Worm (Caenorhabditis elegans) whole organism, L4 larva: ENCODE data around the gene imp-3.

ENCODE experiments used
- F10B5.3 ChIP-seq: sonication (generic microtip); optimal IDR thresholded peaks from 2 replicates; lab custom pipeline; 2016; ENCODE audit warnings: mild to moderate bottlenecking, missing genetic modification characterization, missing compliant biosample characterization
- F26F4.8 ChIP-seq: fragments of 200-800 bp; sonication (Bioruptor generic); conservative IDR thresholded peaks from 2 replicates; pipeline ENCODE4 v1.3.6; 2022; ENCODE audit warnings: missing genetic modification characterization, missing compliant biosample characterization
- F37D6.2 ChIP-seq: sonication (generic microtip); optimal IDR thresholded peaks from 2 replicates; lab custom pipeline; 2016; ENCODE audit warnings: mild to moderate bottlenecking, missing genetic modification characterization, missing compliant biosample characterization
- R02D3.7 ChIP-seq: fragments of 150-350 bp; sonication (generic microtip); optimal IDR thresholded peaks from 3 replicates; lab custom pipeline; 2014; ENCODE audit warnings: missing biosample characterization, missing genetic modification characterization
- ZK337.2 ChIP-seq: fragments of 200-800 bp; sonication (Bioruptor generic); IDR thresholded peaks from 2 replicates; pipeline ENCODE4 v1.3.6; 2022; ENCODE audit warnings: missing genetic modification reagents, missing genetic modification characterization, missing compliant biosample characterization
- aha-1 ChIP-seq: fragments of 150-350 bp; peaks from one replicate; lab custom pipeline; 2014; ENCODE audit warnings: missing biosample characterization, missing genetic modification characterization
- aly-2 ChIP-seq: sonication (generic microtip); optimal IDR thresholded peaks from 2 replicates; lab custom pipeline; 2018; ENCODE audit warnings: missing biosample characterization, missing genetic modification characterization
- ama-1 ChIP-seq: fragments of 150-350 bp; optimal IDR thresholded peaks from 2 replicates; lab custom pipeline; 2014; ENCODE audit warnings: inconsistent platforms, mixed read lengths
- ceh-20 ChIP-seq: fragments of 200-800 bp; sonication (Bioruptor generic); IDR thresholded peaks from 2 replicates; pipeline ENCODE4 v1.3.6; 2022; ENCODE audit warnings: missing genetic modification reagents, missing genetic modification characterization, missing compliant biosample characterization
- ceh-28 ChIP-seq: fragments of 150-350 bp; optimal IDR thresholded peaks from 2 replicates; lab custom pipeline; 2014; ENCODE audit warnings: missing biosample characterization, missing genetic modification reagents, missing genetic modification characterization
- ceh-32 ChIP-seq: sonication (generic microtip); optimal IDR thresholded peaks from 2 replicates; lab custom pipeline; 2016; ENCODE audit warnings: mild to moderate bottlenecking, missing genetic modification characterization, missing compliant biosample characterization; ENCODE audit not compliant: poor library complexity
- ceh-82 ChIP-seq: sonication (generic microtip); optimal IDR thresholded peaks from 2 replicates; lab custom pipeline; 2017; ENCODE audit warnings: missing biosample characterization, missing genetic modification characterization
- ctbp-1 ChIP-seq: fragments of 200-800 bp; sonication (Bioruptor generic); IDR thresholded peaks from 2 replicates; pipeline ENCODE4 v1.3.6; 2022; ENCODE audit warnings: missing genetic modification reagents, missing genetic modification characterization, missing compliant biosample characterization
- daf-19 ChIP-seq: fragments of 200-800 bp; sonication (Bioruptor generic); conservative IDR thresholded peaks from 2 replicates; pipeline ENCODE4 v1.3.6; 2022; ENCODE audit warnings: missing genetic modification characterization, missing compliant biosample characterization
- dmd-8 ChIP-seq: fragments of 200-800 bp; sonication (Bioruptor generic); IDR thresholded peaks from 2 replicates; pipeline ENCODE4 v1.3.6; 2022; ENCODE audit warnings: missing genetic modification characterization, missing compliant biosample characterization
- dpl-1 ChIP-seq: fragments of 150-350 bp; optimal IDR thresholded peaks from 2 replicates; lab custom pipeline; 2014; ENCODE audit warnings: missing biosample characterization, missing genetic modification reagents, missing genetic modification characterization
- duxl-1 ChIP-seq: sonication (generic microtip); optimal IDR thresholded peaks from 2 replicates; lab custom pipeline; 2016; ENCODE audit warnings: mild to moderate bottlenecking, missing genetic modification characterization, moderate library complexity, missing compliant biosample characterization; ENCODE audit not compliant: poor library complexity
- dve-1 ChIP-seq: sonication (generic microtip); optimal IDR thresholded peaks from 2 replicates; lab custom pipeline; 2017; ENCODE audit warnings: antibody characterized with exemption, mild to moderate bottlenecking, missing genetic modification characterization, missing compliant biosample characterization; ENCODE audit not compliant: insufficient read depth
- egl-27 ChIP-seq: sonication (generic microtip); optimal IDR thresholded peaks from 3 replicates; lab custom pipeline; 2017; ENCODE audit warnings: missing biosample characterization, missing genetic modification reagents, missing genetic modification characterization
- gei-8 ChIP-seq: fragments of 200-800 bp; sonication (Bioruptor generic); optimal IDR thresholded peaks from 2 replicates; lab custom pipeline; 2018; ENCODE audit warnings: mild to moderate bottlenecking, missing genetic modification characterization, missing compliant biosample characterization
- hif-1 ChIP-seq, 2 experiments: sonication (generic microtip); optimal IDR thresholded peaks; 2 replicates each; lab custom pipeline; 2016 to 2017; ENCODE audit warnings: missing compliant biosample characterization in 2 of 2, missing genetic modification characterization in 2 of 2, missing genetic modification reagents in 2 of 2, missing genotype in 2 of 2, mild to moderate bottlenecking in 1 of 2
- hlh-30 ChIP-seq: sonication (generic microtip); optimal IDR thresholded peaks from 2 replicates; lab custom pipeline; 2017; ENCODE audit warnings: antibody characterized with exemption, mild to moderate bottlenecking, missing genetic modification characterization, missing compliant biosample characterization; ENCODE audit not compliant: insufficient read depth
- hmg-1.1 ChIP-seq: fragments of 200-800 bp; sonication (Bioruptor generic); IDR thresholded peaks from 2 replicates; pipeline ENCODE4 v1.3.6; 2022; ENCODE audit warnings: missing genetic modification reagents, missing genetic modification characterization, missing compliant biosample characterization
- lim-7 ChIP-seq: fragments of 200-800 bp; sonication (Bioruptor generic); IDR thresholded peaks from 2 replicates; pipeline ENCODE4 v1.3.6; 2022; ENCODE audit warnings: missing genetic modification characterization, missing compliant biosample characterization
- lin-15B ChIP-seq: fragments of 150-350 bp; sonication (generic microtip); optimal IDR thresholded peaks from 3 replicates; lab custom pipeline; 2014; ENCODE audit warnings: missing biosample characterization, missing genetic modification characterization
- lsy-2 ChIP-seq, 2 experiments: fragments of 150-350 bp in 1 of 2; sonication (generic microtip) in 1 of 2; optimal IDR thresholded peaks; 2 replicates each; lab custom pipeline; 2014 to 2017; ENCODE audit warnings: missing biosample characterization in 2 of 2, missing genetic modification characterization in 2 of 2
- madf-5 ChIP-seq, 2 experiments: fragments of 200-800 bp; sonication (Bioruptor generic); IDR thresholded peaks; 2 replicates each; pipeline ENCODE4 v1.3.6; 2022; ENCODE audit warnings: missing compliant biosample characterization in 2 of 2, missing genetic modification characterization in 2 of 2
- madf-9 ChIP-seq: fragments of 200-800 bp; sonication (Bioruptor generic); conservative IDR thresholded peaks from 2 replicates; pipeline ENCODE4 v1.3.6; 2022; ENCODE audit warnings: missing genetic modification reagents, missing genetic modification characterization, missing compliant biosample characterization
- mxl-3 ChIP-seq: fragments of 200-800 bp; sonication (Bioruptor generic); optimal IDR thresholded peaks from 2 replicates; lab custom pipeline; 2018; ENCODE audit warnings: mild to moderate bottlenecking, missing genetic modification characterization, missing compliant biosample characterization
- nhr-10 ChIP-seq: fragments of 150-350 bp; optimal IDR thresholded peaks from 2 replicates; lab custom pipeline; 2014; ENCODE audit warnings: missing biosample characterization, missing genetic modification characterization
- nhr-237 ChIP-seq: sonication (generic microtip); optimal IDR thresholded peaks from 2 replicates; lab custom pipeline; 2017; ENCODE audit warnings: missing biosample characterization, missing genetic modification characterization
- nhr-42 ChIP-seq: fragments of 200-800 bp; sonication (Bioruptor generic); IDR thresholded peaks from 2 replicates; pipeline ENCODE4 v1.3.6; 2022; ENCODE audit warnings: missing genetic modification characterization, missing compliant biosample characterization
- nhr-48 ChIP-seq: sonication (generic microtip); optimal IDR thresholded peaks from 2 replicates; lab custom pipeline; 2016; ENCODE audit warnings: mild to moderate bottlenecking, missing genetic modification characterization, missing compliant biosample characterization
- nhr-6 ChIP-seq: fragments of 150-350 bp; optimal IDR thresholded peaks from 2 replicates; lab custom pipeline; 2014; ENCODE audit warnings: missing biosample characterization, missing genetic modification characterization
- nhr-76 ChIP-seq: fragments of 150-350 bp; optimal IDR thresholded peaks from 2 replicates; lab custom pipeline; 2014; ENCODE audit warnings: missing biosample characterization, missing genetic modification characterization
- php-3 ChIP-seq: fragments of 200-800 bp; sonication (Bioruptor generic); IDR thresholded peaks from 2 replicates; pipeline ENCODE4 v1.3.6; 2022; ENCODE audit warnings: missing genetic modification reagents, missing genetic modification characterization, missing compliant biosample characterization
- rbr-2 ChIP-seq: sonication (generic microtip); optimal IDR thresholded peaks from 2 replicates; lab custom pipeline; 2016; ENCODE audit warnings: missing genotype, missing genetic modification characterization, missing compliant biosample characterization
- saeg-2 ChIP-seq: fragments of 200-800 bp; sonication (Bioruptor generic); IDR thresholded peaks from 2 replicates; pipeline ENCODE4 v1.3.6; 2022; ENCODE audit warnings: missing genetic modification reagents, missing genetic modification characterization, missing compliant biosample characterization
- sdz-12 ChIP-seq: fragments of 200-800 bp; sonication (Bioruptor generic); optimal IDR thresholded peaks from 2 replicates; lab custom pipeline; 2018; ENCODE audit warnings: mild to moderate bottlenecking, missing genetic modification characterization, missing compliant biosample characterization
- set-16 ChIP-seq: fragments of 200-800 bp; sonication (Bioruptor generic); IDR thresholded peaks from 2 replicates; pipeline ENCODE4 v1.3.6; 2022; ENCODE audit warnings: missing genetic modification reagents, missing genetic modification characterization, missing compliant biosample characterization
- skn-1 ChIP-seq: fragments of 150-350 bp; optimal IDR thresholded peaks from 2 replicates; lab custom pipeline; 2014; ENCODE audit warnings: missing biosample characterization, missing genetic modification characterization
- snpc-4 ChIP-seq: fragments of 150-350 bp; optimal IDR thresholded peaks from 2 replicates; lab custom pipeline; 2014; ENCODE audit warnings: missing biosample characterization, missing genetic modification characterization
- spr-3 ChIP-seq: fragments of 200-800 bp; sonication (Bioruptor generic); optimal IDR thresholded peaks from 2 replicates; lab custom pipeline; 2018; ENCODE audit warnings: mild to moderate bottlenecking, missing genetic modification characterization, missing compliant biosample characterization
- tra-1 ChIP-seq: fragments of 200-800 bp; sonication (Bioruptor generic); IDR thresholded peaks from 2 replicates; pipeline ENCODE4 v1.3.6; 2022; ENCODE audit warnings: missing genetic modification reagents, missing genetic modification characterization, missing compliant biosample characterization
- unc-39 ChIP-seq: sonication (generic microtip); optimal IDR thresholded peaks from 2 replicates; lab custom pipeline; 2017; ENCODE audit warnings: missing biosample characterization, missing genetic modification characterization
- unc-62 ChIP-seq, 3 experiments: fragments of 150-350 bp in 1 of 3; sonication (generic microtip); optimal IDR thresholded peaks in 2 of 3; peaks in 1 of 3; 1 replicate in 1 of 3; 2 replicates in 2 of 3; lab custom pipeline; 2014 to 2017; ENCODE audit warnings: missing biosample characterization in 3 of 3, missing genetic modification characterization in 3 of 3, missing genetic modification reagents in 3 of 3, missing genotype in 1 of 3
- vab-7 ChIP-seq: fragments of 200-800 bp; sonication (Bioruptor generic); IDR thresholded peaks from 2 replicates; pipeline ENCODE4 v1.3.6; 2022; ENCODE audit warnings: missing genetic modification reagents, missing genetic modification characterization, missing compliant biosample characterization
- zfp-3 ChIP-seq: fragments of 200-800 bp; sonication (Bioruptor generic); conservative IDR thresholded peaks from 2 replicates; pipeline ENCODE4 v1.3.6; 2022; ENCODE audit warnings: missing genetic modification reagents, missing genetic modification characterization, missing compliant biosample characterization
- zip-11 ChIP-seq: fragments of 200-800 bp; sonication (Bioruptor generic); IDR thresholded peaks from 2 replicates; pipeline ENCODE4 v1.3.6; 2022; ENCODE audit warnings: missing genetic modification characterization, missing compliant biosample characterization

imp-3 gene

ce11 chrIV:7790801-7791588 is 1.6 kb upstream of the imp-3 start, which contains the start of gene rsp-6:
rsp-6 (minus strand) TSS chrIV:7791229.
- TF ChIP-seq unc-39 (no peak), egl-27 (tag; lab: Kevin White, UChicago) (no peak), aly-2 (tag; lab: Kevin White, UChicago) (no peak), gei-8 (GFP tag; lab: Kevin White, UChicago) (no peak), skn-1 (tag; lab: Kevin White, UChicago) (no peak), lim-7 (GFP tag; lab: Robert Waterston, UW) (no peak), aha-1 (tag; lab: Kevin White, UChicago) (peak; percentile 96), R02D3.7 (tag; lab: Kevin White, UChicago) (no peak), nhr-42 (GFP tag; lab: Robert Waterston, UW) (no peak), tra-1 (GFP tag; lab: Robert Waterston, UW) (no peak), madf-9 (peak; percentile 72), F26F4.8 (GFP tag; lab: Robert Waterston, UW) (no peak), nhr-76 (no peak), vab-7 (GFP tag; lab: Robert Waterston, UW) (peak; percentile 58; the same call in 1 of the 2 replicates), duxl-1 (tag; lab: Kevin White, UChicago) (peak; percentile 44), set-16 (GFP tag; lab: Robert Waterston, UW) (no peak), ceh-32 (no peak), F10B5.3 (no peak), sdz-12 (no peak), hmg-1.1 (GFP tag; lab: Robert Waterston, UW) (peak; percentile 45; the same call in 1 of the 2 replicates), php-3 (GFP tag; lab: Robert Waterston, UW) (no peak), madf-5 (GFP tag; IDR thresholded peaks at IDR 0.05; lab: Robert Waterston, UW) (no peak), nhr-10 (tag; lab: Kevin White, UChicago) (no peak), F37D6.2 (tag; lab: Kevin White, UChicago) (peak; percentile 33), nhr-48 (tag; lab: Kevin White, UChicago) (peak; percentile 16), daf-19 (GFP tag; lab: Robert Waterston, UW) (no peak), saeg-2 (GFP tag; lab: Robert Waterston, UW) (no peak), rbr-2 (tag; lab: Kevin White, UChicago) (peak; percentile 85), ama-1 (peak; percentile 73), ceh-82 (tag; lab: Kevin White, UChicago) (no peak), lsy-2 (tag; optimal IDR thresholded peaks at IDR 0.05; lab: Kevin White, UChicago) (peak; percentile 97 to 99), dmd-8 (GFP tag; lab: Robert Waterston, UW) (no peak), zfp-3 (0 out of 2 replicates have a peak, but pooled peaks have one; percentile 33), hlh-30 (tag; lab: Kevin White, UChicago) (peak; percentile 84), dve-1 (tag; lab: Kevin White, UChicago) (peak; percentile 90), hif-1 (tag; optimal IDR thresholded peaks at IDR 0.05; lab: Kevin White, UChicago) (peak in 1 of 2 experiments; percentile 75), spr-3 (GFP tag; lab: Kevin White, UChicago) (no peak), mxl-3 (peak; percentile 62), snpc-4 (tag; lab: Kevin White, UChicago) (no peak), zip-11 (GFP tag; lab: Robert Waterston, UW) (0 out of 2 replicates have a peak, but pooled peaks have one; percentile 11), ceh-28 (tag; lab: Kevin White, UChicago) (no peak), nhr-6 (tag; lab: Kevin White, UChicago) (peak; percentile 81), ZK337.2 (GFP tag; lab: Robert Waterston, UW) (no peak), ctbp-1 (GFP tag; lab: Robert Waterston, UW) (peak; percentile 41; the same call in 1 of the 2 replicates), ceh-20 (GFP tag; lab: Robert Waterston, UW) (no peak), nhr-237 (tag; lab: Kevin White, UChicago) (no peak), lin-15B (tag; lab: Kevin White, UChicago) (peak; percentile 51), dpl-1 (peak; percentile 92), unc-62 (GFP tag; optimal IDR thresholded peaks at IDR 0.05 in 1 of 2; lab: Kevin White, UChicago) (peak in 1 of 2 experiments; percentile 17), unc-62 (tag; optimal IDR thresholded peaks at IDR 0.05; lab: Kevin White, UChicago) (no peak)
